Fruit fly (Drosophila melanogaster): ENCODE data around the gene CG32071.

CG32071 gene

dm6 chr3L:11074043-11074853, 29.4 kb downstream of the CG32071 start, which contains the start of the genes Pfdn2 and Noc1 (continued):
- no peak for TF ChIP-seq caup (GFP tag; optimal IDR thresholded peaks at IDR 0.05; ENCODE audit: severe bottlenecking)
- TF ChIP-seq Ssrp (tag; optimal IDR thresholded peaks at IDR 0.05), result peak; percentile 70
- no peak for TF ChIP-seq ase (GFP tag; IDR thresholded peaks at IDR 0.05)
- TF ChIP-seq YL-1 (GFP tag; optimal IDR thresholded peaks at IDR 0.05), result peak; percentile 33
- no peak for TF ChIP-seq gsb-n (tag; optimal IDR thresholded peaks at IDR 0.05)
- TF ChIP-seq lilli (GFP tag; optimal IDR thresholded peaks at IDR 0.05), result peak; percentile 45
- peak; percentile 5 for TF ChIP-seq Sin3A (optimal IDR thresholded peaks at IDR 0.05)
- no peak for TF ChIP-seq onecut (GFP tag; IDR thresholded peaks at IDR 0.05)
- TF ChIP-seq br (optimal IDR thresholded peaks at IDR 0.05), result no peak
- peak; percentile 80 for TF ChIP-seq slbo (GFP tag; IDR thresholded peaks at IDR 0.05)
- TF ChIP-seq dm (GFP tag; optimal IDR thresholded peaks at IDR 0.05), result peak; percentile 57
- no peak for TF ChIP-seq klu (GFP tag; IDR thresholded peaks at IDR 0.05)
- no peak for TF ChIP-seq cato (GFP tag; optimal IDR thresholded peaks at IDR 0.05; ENCODE audit: borderline replicate concordance)
- TF ChIP-seq dysf (GFP tag; IDR thresholded peaks at IDR 0.05), result peak; percentile 60; the same call in 2 of the 3 replicates
- peak; percentile 55; the same call in 1 of the 3 replicates for TF ChIP-seq Aef1 (GFP tag; IDR thresholded peaks at IDR 0.05)
- TF ChIP-seq tio (GFP tag; optimal IDR thresholded peaks at IDR 0.05), result no peak
- peak; percentile 53; the same call in 1 of the 2 replicates for TF ChIP-seq Ada2b (GFP tag; IDR thresholded peaks at IDR 0.05)
- no peak for TF ChIP-seq CHES-1-like (GFP tag; optimal IDR thresholded peaks at IDR 0.05)
- no peak for TF ChIP-seq CG8359 (GFP tag; optimal IDR thresholded peaks at IDR 0.05; ENCODE audit: borderline replicate concordance)
- no peak for TF ChIP-seq CG11696 (GFP tag; IDR thresholded peaks at IDR 0.05)
- no peak for TF ChIP-seq Spps (tag; optimal IDR thresholded peaks at IDR 0.05)
- TF ChIP-seq CG10979 (tag; optimal IDR thresholded peaks at IDR 0.05), result peak; percentile 33
- TF ChIP-seq CG12744 (GFP tag; optimal IDR thresholded peaks at IDR 0.05), result no peak
- TF ChIP-seq CG12659 (GFP tag; optimal IDR thresholded peaks at IDR 0.05), result peak; percentile 74
- no peak for TF ChIP-seq usp (GFP tag; optimal IDR thresholded peaks at IDR 0.05)
- TF ChIP-seq wdn (GFP tag; IDR thresholded peaks at IDR 0.05), result peak; percentile 39; the same call in 1 of the 2 replicates
- no peak for TF ChIP-seq hkb (optimal IDR thresholded peaks at IDR 0.05)
- no peak; the same call in 1 of the 2 replicates for TF ChIP-seq hkb (GFP tag; IDR thresholded peaks at IDR 0.05)
- TF ChIP-seq CG12071 (GFP tag; optimal IDR thresholded peaks at IDR 0.05), result no peak
- peak; percentile 89 for TF ChIP-seq CG12391 (tag; optimal IDR thresholded peaks at IDR 0.05)
- TF ChIP-seq HLH3B (GFP tag; IDR thresholded peaks at IDR 0.05), result no peak
- TF ChIP-seq az2 (GFP tag; optimal IDR thresholded peaks at IDR 0.05), result peak; percentile 61
- TF ChIP-seq CG13296 (GFP tag; optimal IDR thresholded peaks at IDR 0.05), result no peak
- no peak for TF ChIP-seq her (GFP tag; optimal IDR thresholded peaks at IDR 0.05)
- no peak for TF ChIP-seq gt (GFP tag; IDR thresholded peaks at IDR 0.05)
- no peak for TF ChIP-seq CG31388 (GFP tag; optimal IDR thresholded peaks at IDR 0.05)
- no peak for TF ChIP-seq Bteb2 (GFP tag; optimal IDR thresholded peaks at IDR 0.05)
- no peak for TF ChIP-seq CG6813 (GFP tag; optimal IDR thresholded peaks at IDR 0.05)
- no peak for TF ChIP-seq hth (optimal IDR thresholded peaks at IDR 0.05)
- no peak for TF ChIP-seq bcd (GFP tag; optimal IDR thresholded peaks at IDR 0.05)
- TF ChIP-seq exex (tag; optimal IDR thresholded peaks at IDR 0.05), result no peak
- TF ChIP-seq Six4 (GFP tag; optimal IDR thresholded peaks at IDR 0.05), result peak; percentile 47
- TF ChIP-seq CG4707 (GFP tag; optimal IDR thresholded peaks at IDR 0.05), result no peak
- TF ChIP-seq Ravus (GFP tag; IDR thresholded peaks at IDR 0.05), result no peak
- 0 out of 3 replicates have a peak, but pooled peaks have one; percentile 31 for TF ChIP-seq Dbx (GFP tag; IDR thresholded peaks at IDR 0.05)
- no peak for TF ChIP-seq bbx (GFP tag; IDR thresholded peaks at IDR 0.05; ENCODE audit: partially characterized antibody)
- peak; percentile 18 for TF ChIP-seq CG2116 (GFP tag; optimal IDR thresholded peaks at IDR 0.05)
- TF ChIP-seq Chrac-16 (GFP tag; optimal IDR thresholded peaks at IDR 0.05), result peak; percentile 42
- TF ChIP-seq nom (GFP tag; optimal IDR thresholded peaks at IDR 0.05), result no peak
- TF ChIP-seq Meics (GFP tag; optimal IDR thresholded peaks at IDR 0.05), result peak; percentile 100
- TF ChIP-seq Optix (GFP tag; IDR thresholded peaks at IDR 0.05), result no peak

All from whole organism, embryonic.